Worm (Caenorhabditis elegans): ENCODE measurements around the gene srlf-33.

Gene srlf-33

DNA sequence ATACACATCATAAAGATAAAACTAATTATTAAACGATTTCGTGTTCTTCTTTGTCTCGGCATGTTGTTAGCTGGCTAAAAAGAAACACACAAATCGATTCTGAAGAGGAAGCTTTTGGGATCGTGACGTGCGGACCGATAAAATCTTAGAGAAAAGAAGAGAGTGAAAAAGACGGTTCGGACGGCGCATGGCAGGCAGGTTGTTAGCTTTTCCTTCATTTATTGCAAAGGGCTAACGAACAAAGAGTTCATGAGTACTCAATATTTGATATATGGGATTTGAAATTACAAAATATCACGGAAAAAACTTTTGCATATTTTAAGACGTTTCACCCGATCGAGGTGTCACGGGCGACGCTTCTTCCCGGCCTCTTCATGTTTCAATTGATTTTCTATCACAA lies 20.4 kb upstream of the srlf-33 start, which contains the start of gene ZK829.3:
TSS of gene ZK829.3 (minus strand) at position 101 of the 400 bp plus-strand sequence.
- TF ChIP-seq Y22D7AL.16 (tag; optimal IDR thresholded peaks at IDR 0.05) (no peak), odd-2 (tag; optimal IDR thresholded peaks at IDR 0.05) (no peak), unc-55 (GFP tag; optimal IDR thresholded peaks at IDR 0.05) (no peak)

DNA sequence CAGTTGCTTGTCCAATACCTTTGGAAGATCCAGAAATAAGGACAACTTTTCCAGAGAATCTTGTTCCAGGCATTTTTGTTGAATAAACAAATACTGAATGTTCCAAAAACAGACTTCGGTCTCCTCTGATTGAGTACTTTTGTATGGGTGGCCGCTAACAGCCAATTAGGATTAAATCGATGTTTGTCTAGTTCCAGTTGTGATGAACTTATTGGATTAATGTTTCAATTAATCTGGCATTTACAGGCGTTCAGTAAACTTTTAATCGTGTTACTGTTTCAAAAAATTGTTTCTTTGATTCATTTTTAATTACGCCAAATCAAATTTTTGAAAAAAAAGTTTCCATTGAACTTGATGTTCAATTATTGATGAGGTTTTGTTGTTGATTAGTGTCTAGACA lies 17.1 kb upstream of the srlf-33 start, which contains the start of gene ZK829.1:
TSS of gene ZK829.1 (minus strand) at position 101 of the 400 bp plus-strand sequence.
- no peak for TF ChIP-seq pha-2 (tag; optimal IDR thresholded peaks at IDR 0.05)
- no peak for TF ChIP-seq lim-6 (tag; optimal IDR thresholded peaks at IDR 0.05)
- no peak for TF ChIP-seq fkh-6 (tag; optimal IDR thresholded peaks at IDR 0.05)
- TF ChIP-seq hlh-6 (tag; optimal IDR thresholded peaks at IDR 0.05), result no peak
- TF ChIP-seq pat-9 (tag; optimal IDR thresholded peaks at IDR 0.05), result no peak
- TF ChIP-seq ceh-48 (tag; optimal IDR thresholded peaks at IDR 0.05), result no peak
- no peak for TF ChIP-seq rnt-1 (tag; optimal IDR thresholded peaks at IDR 0.05)
- no peak for TF ChIP-seq ceh-18 (tag; optimal IDR thresholded peaks at IDR 0.05)
- no peak for TF ChIP-seq sox-2 (GFP tag; IDR thresholded peaks at IDR 0.05)
- TF ChIP-seq ceh-14 (tag; optimal IDR thresholded peaks at IDR 0.05), result no peak
- no peak for TF ChIP-seq unc-3 (GFP tag; conservative IDR thresholded peaks at IDR 0.05)
- TF ChIP-seq unc-3 (tag; optimal IDR thresholded peaks at IDR 0.05), result no peak
- no peak for TF ChIP-seq syd-9 (tag; optimal IDR thresholded peaks at IDR 0.05)
- TF ChIP-seq unc-42 (tag; optimal IDR thresholded peaks at IDR 0.05), result no peak
- TF ChIP-seq pax-1 (tag; optimal IDR thresholded peaks at IDR 0.05), result no peak
- TF ChIP-seq zip-5 (tag; optimal IDR thresholded peaks at IDR 0.05), result no peak
- TF ChIP-seq dve-1 (tag; optimal IDR thresholded peaks at IDR 0.05), result no peak

- TF ChIP-seq tbx-7 (tag; optimal IDR thresholded peaks at IDR 0.05) (no peak), hlh-8 (tag; optimal IDR thresholded peaks at IDR 0.05) (no peak), dve-1 (tag; optimal IDR thresholded peaks at IDR 0.05) (no peak), pqm-1 (tag; optimal IDR thresholded peaks at IDR 0.05) (no peak), nfya-1 (tag; optimal IDR thresholded peaks at IDR 0.05) (no peak), ref-2 (tag; optimal IDR thresholded peaks at IDR 0.05) (no peak), C08G9.2 (tag; optimal IDR thresholded peaks at IDR 0.05) (no peak), che-1 (tag; optimal IDR thresholded peaks at IDR 0.05) (no peak), ztf-16 (tag; optimal IDR thresholded peaks at IDR 0.05) (no peak), elt-4 (tag; optimal IDR thresholded peaks at IDR 0.05) (no peak), ahr-1 (tag; optimal IDR thresholded peaks at IDR 0.05) (no peak), Y22D7AL.16 (tag; optimal IDR thresholded peaks at IDR 0.05) (no peak), pha-2 (tag; optimal IDR thresholded peaks at IDR 0.05) (no peak), ceh-2 (tag; optimal IDR thresholded peaks at IDR 0.05) (no peak), pat-9 (tag; optimal IDR thresholded peaks at IDR 0.05) (no peak), eyg-1 (tag; optimal IDR thresholded peaks at IDR 0.05) (no peak), zip-5 (tag; optimal IDR thresholded peaks at IDR 0.05) (no peak)
These were observed 13.3 kb upstream of the srlf-33 start for ce11 chrIV:11938554-11938953.

ce11 chrIV:11937087-11937486 lies 11.8 kb upstream of the srlf-33 start, which contains the start of gene slc-5A12:
Gene slc-5A12, plus strand, starts transcription at chrIV:11937419.
- TF ChIP-seq T23F11.4 (GFP tag; optimal IDR thresholded peaks at IDR 0.05), result no peak
- no peak for TF ChIP-seq sox-2 (GFP tag; IDR thresholded peaks at IDR 0.05)
- TF ChIP-seq fkh-6 (tag; optimal IDR thresholded peaks at IDR 0.05), result no peak
- no peak for TF ChIP-seq tbx-7 (tag; optimal IDR thresholded peaks at IDR 0.05)
- no peak for TF ChIP-seq ceh-14 (tag; optimal IDR thresholded peaks at IDR 0.05)

- TF ChIP-seq ahr-1 (tag; optimal IDR thresholded peaks at IDR 0.05) (no peak), ceh-19 (GFP tag; optimal IDR thresholded peaks at IDR 0.05) (no peak), dve-1 (tag; optimal IDR thresholded peaks at IDR 0.05) (no peak), pax-1 (tag; optimal IDR thresholded peaks at IDR 0.05) (no peak), nfya-1 (tag; optimal IDR thresholded peaks at IDR 0.05) (no peak), hlh-8 (tag; optimal IDR thresholded peaks at IDR 0.05) (no peak), K02D7.2 (tag; optimal IDR thresholded peaks at IDR 0.05) (no peak), ceh-14 (tag; optimal IDR thresholded peaks at IDR 0.05) (no peak)
These were observed 5.3 kb upstream of the srlf-33 start, which contains the start of gene nhx-9 for ce11 chrIV:11930572-11930971. Gene nhx-9, plus strand, starts transcription at chrIV:11930872.
